Worm (Caenorhabditis elegans): ENCODE measurements around the gene D1053.3.

ce11 chrX:11684261-11684660 is 52.7 kb downstream of the D1053.3 start, which contains the start of gene hnd-1:
- TF ChIP-seq sem-2 (GFP tag; optimal IDR thresholded peaks at IDR 0.05) (no peak), cnd-1 (tag; optimal IDR thresholded peaks at IDR 0.05) (no peak), hlh-1 (tag; optimal IDR thresholded peaks at IDR 0.05) (no peak), sptf-1 (tag; optimal IDR thresholded peaks at IDR 0.05) (no peak), lsy-2 (tag; optimal IDR thresholded peaks at IDR 0.05) (no peak), blmp-1 (tag; optimal IDR thresholded peaks at IDR 0.05) (no peak), snpc-4 (tag; optimal IDR thresholded peaks at IDR 0.05) (no peak), nhr-28 (tag; optimal IDR thresholded peaks at IDR 0.05) (no peak), ces-1 (GFP tag; optimal IDR thresholded peaks at IDR 0.05) (no peak)
